Fruit fly (Drosophila melanogaster) whole organism, embryonic: ENCODE data around the gene GABPI.

Experiments
- Ada2b ChIP-seq: fragments of 200-800 bp; sonication (Bioruptor generic); IDR thresholded peaks from 2 replicates; pipeline ENCODE4 v1.3.6; 2022; ENCODE audit warnings: missing biosample characterization, missing genetic modification characterization
- Aef1 ChIP-seq: fragments of 200-800 bp; sonication (Bioruptor generic); IDR thresholded peaks from 3 replicates; pipeline ENCODE4 v1.3.6; 2022; ENCODE audit warnings: missing biosample characterization, missing genetic modification characterization
- B-H1 ChIP-seq: fragments of 200-800 bp; sonication (Bioruptor generic); IDR thresholded peaks from 3 replicates; pipeline ENCODE4 v1.3.6; 2022; ENCODE audit warnings: missing biosample characterization, missing genetic modification characterization
- Bteb2 ChIP-seq: fragments of 200-800 bp; sonication (Bioruptor generic); optimal IDR thresholded peaks from 2 replicates; lab custom pipeline; 2016; ENCODE audit warnings: missing biosample characterization, missing genetic modification characterization
- CG12769 ChIP-seq: fragments of 200-800 bp; sonication (Bioruptor generic); optimal IDR thresholded peaks from 2 replicates; lab custom pipeline; 2019; ENCODE audit warnings: missing biosample characterization, mild to moderate bottlenecking, missing genetic modification characterization, moderate library complexity
- CG1529 ChIP-seq: fragments of 200-800 bp; sonication (Bioruptor generic); optimal IDR thresholded peaks from 3 replicates; lab custom pipeline; 2018; ENCODE audit warnings: missing biosample characterization, missing genetic modification characterization
- CG16863 ChIP-seq: fragments of 200-800 bp; sonication (Bioruptor generic); optimal IDR thresholded peaks from 3 replicates; lab custom pipeline; 2016; ENCODE audit warnings: missing biosample characterization, missing genetic modification characterization
- CG17568 ChIP-seq: fragments of 200-800 bp; sonication (Bioruptor generic); optimal IDR thresholded peaks from 2 replicates; lab custom pipeline; 2018; ENCODE audit warnings: missing biosample characterization, mild to moderate bottlenecking, missing genetic modification characterization, moderate library complexity
- CG17802 ChIP-seq: fragments of 200-800 bp; sonication (Bioruptor generic); optimal IDR thresholded peaks from 2 replicates; lab custom pipeline; 2018; ENCODE audit warnings: missing biosample characterization, mild to moderate bottlenecking, missing genetic modification characterization, moderate library complexity
- CG17912 ChIP-seq: fragments of 200-800 bp; sonication (Bioruptor generic); optimal IDR thresholded peaks from 2 replicates; lab custom pipeline; 2018; ENCODE audit warnings: missing biosample characterization, mild to moderate bottlenecking, missing genetic modification characterization
- CG2129 ChIP-seq: fragments of 200-800 bp; sonication (Bioruptor generic); IDR thresholded peaks from 2 replicates; pipeline ENCODE4 v1.3.6; 2022; ENCODE audit warnings: missing biosample characterization, missing genetic modification characterization; ENCODE audit not compliant: partially characterized antibody
- CG2712 ChIP-seq: fragments of 200-800 bp; optimal IDR thresholded peaks from 3 replicates; lab custom pipeline; 2019; ENCODE audit warnings: missing biosample characterization, mild to moderate bottlenecking, missing genetic modification characterization, moderate library complexity
- CG3281 ChIP-seq: fragments of 200-800 bp; sonication (Bioruptor generic); optimal IDR thresholded peaks from 3 replicates; lab custom pipeline; 2017; ENCODE audit warnings: missing biosample characterization, mild to moderate bottlenecking, missing genetic modification characterization
- CG34224 ChIP-seq: fragments of 200-800 bp; sonication (Bioruptor generic); IDR thresholded peaks from 3 replicates; pipeline ENCODE4 v1.3.6; 2022; ENCODE audit warnings: missing biosample characterization, missing genetic modification characterization; ENCODE audit not compliant: partially characterized antibody
- CG43689 ChIP-seq: fragments of 200-800 bp; sonication (Bioruptor generic); IDR thresholded peaks from 2 replicates; pipeline ENCODE4 v1.3.6; 2022; ENCODE audit warnings: missing biosample characterization, missing genetic modification characterization
- CG4424 ChIP-seq: fragments of 200-800 bp; sonication (Bioruptor generic); optimal IDR thresholded peaks from 3 replicates; lab custom pipeline; 2016; ENCODE audit warnings: missing biosample characterization, missing genetic modification characterization
- CG6254 ChIP-seq: fragments of 200-800 bp; sonication (Bioruptor generic); optimal IDR thresholded peaks from 3 replicates; lab custom pipeline; 2017; ENCODE audit warnings: mild to moderate bottlenecking, missing biosample characterization, missing genetic modification reagents, missing genetic modification characterization
- CG6272 ChIP-seq: fragments of 200-800 bp; sonication (Bioruptor generic); IDR thresholded peaks from 2 replicates; pipeline ENCODE4 v1.3.6; 2022; ENCODE audit warnings: missing biosample characterization, missing genetic modification characterization
- CG6791 ChIP-seq: fragments of 200-800 bp; sonication (Bioruptor generic); IDR thresholded peaks from 3 replicates; pipeline ENCODE4 v1.3.6; 2022; ENCODE audit warnings: missing biosample characterization, missing genetic modification characterization; ENCODE audit not compliant: partially characterized antibody
- CG7963 ChIP-seq: fragments of 200-800 bp; sonication (Bioruptor generic); IDR thresholded peaks from 3 replicates; pipeline ENCODE4 v1.3.6; 2022; ENCODE audit warnings: missing biosample characterization, missing genetic modification characterization; ENCODE audit not compliant: partially characterized antibody
- CG8281 ChIP-seq: fragments of 200-800 bp; sonication (Bioruptor generic); optimal IDR thresholded peaks from 2 replicates; lab custom pipeline; 2018; ENCODE audit warnings: missing biosample characterization, mild to moderate bottlenecking, missing genetic modification characterization, moderate library complexity
- CG8290 ChIP-seq, 3 experiments: fragments of 200-800 bp; sonication (Bioruptor generic); optimal IDR thresholded peaks; 2 replicates each; lab custom pipeline; 2016 to 2019; ENCODE audit warnings: missing biosample characterization in 3 of 3, missing genetic modification characterization in 3 of 3, mild to moderate bottlenecking in 2 of 3, moderate library complexity in 1 of 3
- CG9817 ChIP-seq: fragments of 200-800 bp; sonication (Bioruptor generic); optimal IDR thresholded peaks from 2 replicates; lab custom pipeline; 2018; ENCODE audit warnings: missing biosample characterization, mild to moderate bottlenecking, missing genetic modification characterization, moderate library complexity
- Deaf1 ChIP-seq: fragments of 200-800 bp; optimal IDR thresholded peaks from 3 replicates; lab custom pipeline; 2019; ENCODE audit warnings: missing biosample characterization, mild to moderate bottlenecking, missing genetic modification characterization, moderate library complexity
- Elba2 ChIP-seq: fragments of 200-800 bp; sonication (Bioruptor generic); optimal IDR thresholded peaks from 3 replicates; lab custom pipeline; 2016; ENCODE audit warnings: missing biosample characterization, missing genetic modification characterization
- Gsc ChIP-seq: fragments of 200-800 bp; sonication (Bioruptor generic); IDR thresholded peaks from 2 replicates; pipeline ENCODE4 v1.3.6; 2022; ENCODE audit warnings: missing biosample characterization, missing genetic modification characterization
- Hmr ChIP-seq: fragments of 200-800 bp; sonication (Bioruptor generic); optimal IDR thresholded peaks from 3 replicates; lab custom pipeline; 2017; ENCODE audit warnings: mild to moderate bottlenecking, missing biosample characterization, missing genetic modification reagents, missing genetic modification characterization
- Hr39 ChIP-seq: fragments of >200 bp; optimal IDR thresholded peaks from 2 replicates; lab custom pipeline; 2017
- Lpt ChIP-seq: fragments of >200 bp; optimal IDR thresholded peaks from 2 replicates; lab custom pipeline; 2018; ENCODE audit warnings: missing biosample characterization, missing genetic modification characterization
- Mad ChIP-seq: fragments of 200-800 bp; sonication (Bioruptor generic); optimal IDR thresholded peaks from 2 replicates; lab custom pipeline; 2016; ENCODE audit warnings: missing biosample characterization, missing genetic modification characterization
- Meics ChIP-seq: fragments of 200-800 bp; sonication (Bioruptor generic); optimal IDR thresholded peaks from 2 replicates; lab custom pipeline; 2017; ENCODE audit warnings: missing biosample characterization, mild to moderate bottlenecking, missing genetic modification characterization
- NK7.1 ChIP-seq: fragments of 200-800 bp; sonication (Bioruptor generic); optimal IDR thresholded peaks from 3 replicates; lab custom pipeline; 2016; ENCODE audit warnings: missing biosample characterization, missing genetic modification characterization
- Rx ChIP-seq: fragments of 200-800 bp; sonication (Bioruptor generic); IDR thresholded peaks from 2 replicates; pipeline ENCODE4 v1.3.6; 2022; ENCODE audit warnings: missing biosample characterization, missing genetic modification characterization
- Six4 ChIP-seq: fragments of 200-800 bp; sonication (Bioruptor generic); optimal IDR thresholded peaks from 2 replicates; lab custom pipeline; 2016; ENCODE audit warnings: missing biosample characterization, missing genetic modification characterization
- al ChIP-seq: fragments of 200-800 bp; sonication (Bioruptor generic); IDR thresholded peaks from 2 replicates; pipeline ENCODE4 v1.3.6; 2022; ENCODE audit warnings: missing biosample characterization, missing genetic modification characterization
- amos ChIP-seq: fragments of 200-800 bp; sonication (Bioruptor generic); IDR thresholded peaks from 2 replicates; pipeline ENCODE4 v1.3.6; 2022; ENCODE audit warnings: missing biosample characterization, missing genetic modification characterization; ENCODE audit not compliant: partially characterized antibody
- dati ChIP-seq: fragments of 200-800 bp; sonication (Bioruptor generic); IDR thresholded peaks from 2 replicates; pipeline ENCODE4 v1.3.6; 2022; ENCODE audit warnings: missing biosample characterization, missing genetic modification characterization
- dimm ChIP-seq: fragments of 200-800 bp; sonication (Bioruptor generic); IDR thresholded peaks from 2 replicates; pipeline ENCODE4 v1.3.6; 2022; ENCODE audit warnings: missing biosample characterization, missing genetic modification characterization
- ems ChIP-seq: fragments of 200-800 bp; sonication (Bioruptor generic); optimal IDR thresholded peaks from 3 replicates; lab custom pipeline; 2016; ENCODE audit warnings: missing biosample characterization, missing genetic modification characterization
- eve ChIP-seq, 2 experiments: fragments of >200 bp; optimal IDR thresholded peaks; 2 replicates each; lab custom pipeline; 2017; ENCODE audit warnings: missing biosample characterization in 2 of 2, missing genetic modification characterization in 2 of 2
- fd96Cb ChIP-seq: fragments of 200-800 bp; sonication (Bioruptor generic); optimal IDR thresholded peaks from 2 replicates; lab custom pipeline; 2018; ENCODE audit warnings: missing biosample characterization, mild to moderate bottlenecking, missing genetic modification characterization, moderate library complexity
- gem ChIP-seq: fragments of 200-800 bp; sonication (Bioruptor generic); optimal IDR thresholded peaks from 2 replicates; lab custom pipeline; 2019; ENCODE audit warnings: missing biosample characterization, mild to moderate bottlenecking, missing genetic modification characterization, moderate library complexity
- grau ChIP-seq: fragments of 200-800 bp; optimal IDR thresholded peaks from 3 replicates; lab custom pipeline; 2019; ENCODE audit warnings: missing biosample characterization, mild to moderate bottlenecking, missing genetic modification characterization, moderate library complexity
- ind ChIP-seq: fragments of 200-800 bp; sonication (Bioruptor generic); optimal IDR thresholded peaks from 3 replicates; lab custom pipeline; 2016; ENCODE audit warnings: missing biosample characterization, missing genetic modification characterization
- jing ChIP-seq: fragments of 200-800 bp; sonication (Bioruptor generic); optimal IDR thresholded peaks from 2 replicates; lab custom pipeline; 2018; ENCODE audit warnings: missing biosample characterization, mild to moderate bottlenecking, missing genetic modification characterization
- kni ChIP-seq: fragments of 200-800 bp; sonication (Bioruptor generic); optimal IDR thresholded peaks from 3 replicates; lab custom pipeline; 2017; ENCODE audit warnings: mild to moderate bottlenecking, missing biosample characterization, missing genetic modification reagents, missing genetic modification characterization
- lmd ChIP-seq: fragments of 200-800 bp; sonication (Bioruptor generic); IDR thresholded peaks from 2 replicates; pipeline ENCODE4 v1.3.6; 2022; ENCODE audit warnings: missing biosample characterization, missing genetic modification characterization
- luna ChIP-seq: fragments of 200-800 bp; sonication (Bioruptor generic); optimal IDR thresholded peaks from 2 replicates; lab custom pipeline; 2016; ENCODE audit warnings: missing biosample characterization, missing genetic modification characterization
- nmo ChIP-seq: fragments of 200-800 bp; sonication (Bioruptor generic); optimal IDR thresholded peaks from 2 replicates; lab custom pipeline; 2018; ENCODE audit warnings: missing biosample characterization, mild to moderate bottlenecking, missing genetic modification characterization, moderate library complexity
- slbo ChIP-seq: fragments of 200-800 bp; sonication (Bioruptor generic); IDR thresholded peaks from 2 replicates; pipeline ENCODE4 v1.3.6; 2022; ENCODE audit warnings: missing biosample characterization, missing genetic modification characterization
- trem ChIP-seq: fragments of 200-800 bp; optimal IDR thresholded peaks from 3 replicates; lab custom pipeline; 2019; ENCODE audit warnings: missing biosample characterization, mild to moderate bottlenecking, missing genetic modification characterization, moderate library complexity

The GABPI gene

dm6 chr2L:3003399-3003798 lies 26.9 kb upstream of the GABPI start (continued):
- TF ChIP-seq CG8290 (GFP tag; optimal IDR thresholded peaks at IDR 0.05; lab: Kevin White, UChicago) = no peak
- TF ChIP-seq CG8290 (tag; optimal IDR thresholded peaks at IDR 0.05; lab: Kevin White, UChicago) = peak in 1 of 2 experiments; percentile 61
- TF ChIP-seq Elba2 = no peak
- peak; percentile 65 for TF ChIP-seq CG2712
- no peak for TF ChIP-seq CG2129 (GFP tag; lab: Robert Waterston, UW)
- TF ChIP-seq kni (GFP tag; lab: Kevin White, UChicago) = no peak
- no peak for TF ChIP-seq CG17802 (tag; lab: Kevin White, UChicago)
- no peak for TF ChIP-seq Mad (GFP tag; lab: Kevin White, UChicago)
- no peak for TF ChIP-seq Bteb2
- no peak for TF ChIP-seq Lpt
- no peak for TF ChIP-seq CG6791
- peak; percentile 14 for TF ChIP-seq ems (GFP tag; lab: Kevin White, UChicago)
- peak; percentile 57 for TF ChIP-seq grau (tag; lab: Kevin White, UChicago)
- TF ChIP-seq NK7.1 (GFP tag; lab: Kevin White, UChicago) = no peak
- no peak for TF ChIP-seq CG17912 (GFP tag; lab: Kevin White, UChicago)
- TF ChIP-seq Deaf1 (tag; lab: Kevin White, UChicago) = no peak
- TF ChIP-seq trem (tag; lab: Kevin White, UChicago) = peak; percentile 15
- peak; percentile 40 for TF ChIP-seq CG17568 (GFP tag; lab: Kevin White, UChicago)
- TF ChIP-seq CG12769 (tag; lab: Kevin White, UChicago) = peak; percentile 30
- TF ChIP-seq dati = no peak
- peak; percentile 45 for TF ChIP-seq Six4
- TF ChIP-seq Aef1 (GFP tag; lab: Robert Waterston, UW) = 0 out of 3 replicates have a peak, but pooled peaks have one; percentile 29
- no peak for TF ChIP-seq Gsc (GFP tag; lab: Robert Waterston, UW)
- TF ChIP-seq Rx = no peak
- TF ChIP-seq Meics (GFP tag; lab: Kevin White, UChicago) = peak; percentile 6
- TF ChIP-seq lmd = peak; percentile 54
- TF ChIP-seq Hr39 (lab: Kevin White, UChicago) = no peak
- peak; percentile 43 for TF ChIP-seq CG6254 (GFP tag; lab: Kevin White, UChicago)
- peak; percentile 63 for TF ChIP-seq nmo
- TF ChIP-seq CG6272 (GFP tag; lab: Robert Waterston, UW) = no peak
- TF ChIP-seq CG4424 = no peak
- TF ChIP-seq al (GFP tag; lab: Robert Waterston, UW) = no peak
- TF ChIP-seq CG9817 (tag; lab: Kevin White, UChicago) = peak; percentile 10
- peak; percentile 76 for TF ChIP-seq gem
- TF ChIP-seq CG34224 (GFP tag; lab: Robert Waterston, UW) = no peak
- TF ChIP-seq CG8281 = peak; percentile 15
- no peak for TF ChIP-seq luna (GFP tag; lab: Kevin White, UChicago)
- no peak for TF ChIP-seq eve (GFP tag; optimal IDR thresholded peaks at IDR 0.05; lab: Kevin White, UChicago)
- TF ChIP-seq CG3281 (GFP tag; lab: Kevin White, UChicago) = no peak
- TF ChIP-seq ind (GFP tag; lab: Kevin White, UChicago) = peak; percentile 41
- peak; percentile 47; the same call in 1 of the 2 replicates for TF ChIP-seq Ada2b (GFP tag; lab: Robert Waterston, UW)
- TF ChIP-seq amos (GFP tag; lab: Robert Waterston, UW) = no peak
- no peak for TF ChIP-seq dimm (GFP tag; lab: Robert Waterston, UW)
- peak; percentile 40 for TF ChIP-seq CG16863 (GFP tag; lab: Kevin White, UChicago)
- peak; percentile 65 for TF ChIP-seq fd96Cb (tag; lab: Kevin White, UChicago)
- TF ChIP-seq Hmr (GFP tag; lab: Kevin White, UChicago) = peak; percentile 4
- peak; percentile 69 for TF ChIP-seq CG1529 (GFP tag; lab: Kevin White, UChicago)
- no peak for TF ChIP-seq B-H1 (GFP tag; lab: Robert Waterston, UW)
- no peak for TF ChIP-seq CG43689 (GFP tag; lab: Robert Waterston, UW)
- no peak for TF ChIP-seq CG7963 (GFP tag; lab: Robert Waterston, UW)
- peak; percentile 31 for TF ChIP-seq jing (GFP tag; lab: Kevin White, UChicago)
- TF ChIP-seq slbo (GFP tag; lab: Robert Waterston, UW) = no peak
